Fruit fly (Drosophila melanogaster) whole organism, embryonic: ENCODE results near the gene Secp43.
A peak's percentile ranks its signal among the peaks of the same experiment; 100 is the strongest.

Experiments
- Ada2b ChIP-seq: fragments of 200-800 bp; sonication (Bioruptor generic); IDR thresholded peaks from 2 replicates; pipeline ENCODE4 v1.3.6; 2022; ENCODE audit warnings: missing biosample characterization, missing genetic modification characterization
- CG1024 ChIP-seq: fragments of 200-800 bp; sonication (Bioruptor generic); IDR thresholded peaks from 2 replicates; pipeline ENCODE4 v1.3.6; 2022; ENCODE audit warnings: missing biosample characterization, missing genetic modification characterization
- CG10321 ChIP-seq: fragments of 200-800 bp; sonication (Bioruptor generic); IDR thresholded peaks from 2 replicates; pipeline ENCODE4 v1.3.6; 2022; ENCODE audit warnings: missing biosample characterization, missing genetic modification characterization
- CG10979 ChIP-seq: fragments of 200-800 bp; sonication (Bioruptor generic); optimal IDR thresholded peaks from 2 replicates; lab custom pipeline; 2018; ENCODE audit warnings: missing biosample characterization, mild to moderate bottlenecking, missing genetic modification characterization, moderate library complexity
- CG12104 ChIP-seq: fragments of 200-800 bp; sonication (Bioruptor generic); optimal IDR thresholded peaks from 3 replicates; lab custom pipeline; 2016; ENCODE audit warnings: missing biosample characterization, missing genetic modification characterization
- CG12744 ChIP-seq: fragments of 200-800 bp; sonication (Bioruptor generic); optimal IDR thresholded peaks from 2 replicates; lab custom pipeline; 2016; ENCODE audit warnings: missing biosample characterization, missing genetic modification characterization
- CG16815 ChIP-seq: fragments of 200-800 bp; sonication (Bioruptor generic); optimal IDR thresholded peaks from 3 replicates; lab custom pipeline; 2017; ENCODE audit warnings: missing biosample characterization, mild to moderate bottlenecking, missing genetic modification characterization
- CG17829 ChIP-seq: fragments of 200-800 bp; optimal IDR thresholded peaks from 2 replicates; lab custom pipeline; 2019; ENCODE audit warnings: missing biosample characterization, mild to moderate bottlenecking, missing genetic modification characterization, moderate library complexity
- CG18599 ChIP-seq: fragments of 200-800 bp; sonication (Bioruptor generic); optimal IDR thresholded peaks from 3 replicates; lab custom pipeline; 2017; ENCODE audit warnings: missing biosample characterization, missing genetic modification characterization, mild to moderate bottlenecking, moderate library complexity, missing genetic modification reagents
- CG2120 ChIP-seq: fragments of 200-800 bp; sonication (Bioruptor generic); optimal IDR thresholded peaks from 3 replicates; lab custom pipeline; 2016; ENCODE audit warnings: missing biosample characterization, missing genetic modification characterization
- CG2202 ChIP-seq: fragments of 200-800 bp; sonication (Bioruptor generic); optimal IDR thresholded peaks from 2 replicates; lab custom pipeline; 2018; ENCODE audit warnings: missing biosample characterization, mild to moderate bottlenecking, missing genetic modification characterization
- CG32532 ChIP-seq: fragments of 200-800 bp; sonication (Bioruptor generic); IDR thresholded peaks from 2 replicates; pipeline ENCODE4 v1.3.6; 2022; ENCODE audit warnings: missing biosample characterization, missing genetic modification characterization
- CG3407 ChIP-seq: fragments of 200-800 bp; sonication (Bioruptor generic); optimal IDR thresholded peaks from 2 replicates; lab custom pipeline; 2018; ENCODE audit warnings: missing biosample characterization, mild to moderate bottlenecking, missing genetic modification characterization
- CG4820 ChIP-seq: fragments of 200-800 bp; sonication (Bioruptor generic); optimal IDR thresholded peaks from 3 replicates; lab custom pipeline; 2016; ENCODE audit warnings: missing biosample characterization, missing genetic modification characterization
- CG6683 ChIP-seq: fragments of 200-800 bp; sonication (Bioruptor generic); optimal IDR thresholded peaks from 2 replicates; lab custom pipeline; 2017; ENCODE audit warnings: missing biosample characterization, mild to moderate bottlenecking, missing genetic modification characterization, missing genetic modification reagents
- CG7271 ChIP-seq: fragments of 200-800 bp; sonication (Bioruptor generic); optimal IDR thresholded peaks from 2 replicates; lab custom pipeline; 2018; ENCODE audit warnings: missing biosample characterization, mild to moderate bottlenecking, missing genetic modification characterization, moderate library complexity
- CG7786 ChIP-seq: fragments of 200-800 bp; sonication (Bioruptor generic); optimal IDR thresholded peaks from 2 replicates; lab custom pipeline; 2016; ENCODE audit warnings: missing biosample characterization, missing genetic modification characterization
- CG8359 ChIP-seq: fragments of 200-800 bp; sonication (Bioruptor generic); optimal IDR thresholded peaks from 2 replicates; lab custom pipeline; 2017; ENCODE audit warnings: missing biosample characterization, mild to moderate bottlenecking, missing genetic modification characterization, borderline replicate concordance
- CG9609 ChIP-seq: fragments of 200-800 bp; sonication (Bioruptor generic); optimal IDR thresholded peaks from 3 replicates; lab custom pipeline; 2016; ENCODE audit warnings: missing biosample characterization, missing genetic modification characterization
- Deaf1 ChIP-seq: fragments of 200-800 bp; optimal IDR thresholded peaks from 3 replicates; lab custom pipeline; 2019; ENCODE audit warnings: missing biosample characterization, mild to moderate bottlenecking, missing genetic modification characterization, moderate library complexity
- Dfd ChIP-seq, 2 experiments: fragments of >200 bp; optimal IDR thresholded peaks; 2 replicates each; lab custom pipeline; 2017; ENCODE audit warnings: missing biosample characterization in 2 of 2, missing genetic modification characterization in 2 of 2
- Fer1 ChIP-seq: fragments of 200-800 bp; sonication (Bioruptor generic); optimal IDR thresholded peaks from 2 replicates; lab custom pipeline; 2017; ENCODE audit warnings: missing biosample characterization, mild to moderate bottlenecking, missing genetic modification characterization
- GATAe ChIP-seq: fragments of 200-800 bp; sonication (Bioruptor generic); conservative IDR thresholded peaks from 2 replicates; pipeline ENCODE4 v1.3.6; 2022; ENCODE audit warnings: missing biosample characterization, missing genetic modification characterization
- Gug ChIP-seq: fragments of 200-800 bp; sonication (Bioruptor generic); IDR thresholded peaks from 4 replicates; pipeline ENCODE4 v1.3.6; 2022; ENCODE audit warnings: missing biosample characterization, missing genetic modification characterization
- H2.0 ChIP-seq: fragments of 200-800 bp; sonication (Bioruptor generic); IDR thresholded peaks from 2 replicates; pipeline ENCODE4 v1.3.6; 2022; ENCODE audit warnings: missing biosample characterization, missing genetic modification characterization
- Lhr ChIP-seq: fragments of 200-800 bp; sonication (Bioruptor generic); optimal IDR thresholded peaks from 3 replicates; lab custom pipeline; 2017; ENCODE audit warnings: mild to moderate bottlenecking, missing biosample characterization, missing genetic modification reagents, missing genetic modification characterization
- Mes4 ChIP-seq: fragments of 200-800 bp; sonication (Bioruptor generic); optimal IDR thresholded peaks from 2 replicates; lab custom pipeline; 2016; ENCODE audit warnings: missing biosample characterization, missing genetic modification characterization
- NC2α ChIP-seq: fragments of 200-800 bp; sonication (Bioruptor generic); optimal IDR thresholded peaks from 2 replicates; lab custom pipeline; 2016; ENCODE audit warnings: missing biosample characterization, missing genetic modification characterization
- Taf1 ChIP-seq: fragments of 200-800 bp; sonication (Bioruptor generic); IDR thresholded peaks from 2 replicates; pipeline ENCODE4 v1.3.6; 2022; ENCODE audit warnings: missing biosample characterization, missing genetic modification characterization
- al ChIP-seq: fragments of 200-800 bp; sonication (Bioruptor generic); IDR thresholded peaks from 2 replicates; pipeline ENCODE4 v1.3.6; 2022; ENCODE audit warnings: missing biosample characterization, missing genetic modification characterization
- bab2 ChIP-seq: fragments of 200-800 bp; sonication (Bioruptor generic); optimal IDR thresholded peaks from 2 replicates; lab custom pipeline; 2016; ENCODE audit warnings: missing biosample characterization, missing genetic modification characterization
- cato ChIP-seq: fragments of 200-800 bp; sonication (Bioruptor generic); optimal IDR thresholded peaks from 2 replicates; lab custom pipeline; 2016; ENCODE audit warnings: missing biosample characterization, missing genetic modification characterization, borderline replicate concordance
- caup ChIP-seq: fragments of 200-800 bp; sonication (Bioruptor generic); optimal IDR thresholded peaks from 3 replicates; lab custom pipeline; 2017; ENCODE audit warnings: missing biosample characterization, mild to moderate bottlenecking, missing genetic modification characterization, moderate library complexity; ENCODE audit not compliant: severe bottlenecking
- croc ChIP-seq: fragments of 200-800 bp; sonication (Bioruptor generic); conservative IDR thresholded peaks from 3 replicates; pipeline ENCODE4 v1.3.6; 2022; ENCODE audit warnings: missing biosample characterization, missing genetic modification characterization
- ems ChIP-seq: fragments of 200-800 bp; sonication (Bioruptor generic); optimal IDR thresholded peaks from 3 replicates; lab custom pipeline; 2016; ENCODE audit warnings: missing biosample characterization, missing genetic modification characterization
- esg ChIP-seq: fragments of 200-800 bp; sonication (Bioruptor generic); conservative IDR thresholded peaks from 2 replicates; pipeline ENCODE4 v1.3.6; 2022; ENCODE audit warnings: missing biosample characterization, missing genetic modification characterization
- gce ChIP-seq: fragments of 200-800 bp; sonication (Bioruptor generic); IDR thresholded peaks from 3 replicates; pipeline ENCODE4 v1.3.6; 2022; ENCODE audit warnings: missing biosample characterization, missing genetic modification characterization
- gsb ChIP-seq: fragments of 200-800 bp; sonication (Bioruptor generic); IDR thresholded peaks from 2 replicates; pipeline ENCODE4 v1.3.6; 2022; ENCODE audit warnings: missing biosample characterization, missing genetic modification characterization
- h ChIP-seq: fragments of >200 bp; optimal IDR thresholded peaks from 2 replicates; lab custom pipeline; 2017
- ham ChIP-seq: fragments of 200-800 bp; sonication (Bioruptor generic); IDR thresholded peaks from 2 replicates; pipeline ENCODE4 v1.3.6; 2022; ENCODE audit warnings: missing biosample characterization, missing genetic modification characterization
- ken ChIP-seq: fragments of 200-800 bp; sonication (Bioruptor generic); IDR thresholded peaks from 3 replicates; pipeline ENCODE4 v1.3.6; 2022; ENCODE audit warnings: missing biosample characterization, missing genetic modification characterization
- repo ChIP-seq: fragments of 200-800 bp; sonication (Bioruptor generic); optimal IDR thresholded peaks from 2 replicates; lab custom pipeline; 2016; ENCODE audit warnings: missing biosample characterization, missing genetic modification characterization
- seq ChIP-seq: fragments of 200-800 bp; sonication (Bioruptor generic); IDR thresholded peaks from 2 replicates; pipeline ENCODE4 v1.3.6; 2022; ENCODE audit warnings: missing biosample characterization, missing genetic modification characterization
- so ChIP-seq: fragments of 200-800 bp; sonication (Bioruptor generic); IDR thresholded peaks from 3 replicates; pipeline ENCODE4 v1.3.6; 2022; ENCODE audit warnings: missing biosample characterization, missing genetic modification characterization
- ssp ChIP-seq: fragments of 200-800 bp; sonication (Bioruptor generic); IDR thresholded peaks from 2 replicates; pipeline ENCODE4 v1.3.6; 2022; ENCODE audit warnings: missing biosample characterization, missing genetic modification characterization
- stc ChIP-seq: fragments of 200-800 bp; sonication (Bioruptor generic); IDR thresholded peaks from 2 replicates; pipeline ENCODE4 v1.3.6; 2022; ENCODE audit warnings: missing biosample characterization, missing genetic modification characterization
- unpg ChIP-seq: fragments of 200-800 bp; sonication (Bioruptor generic); optimal IDR thresholded peaks from 3 replicates; lab custom pipeline; 2018; ENCODE audit warnings: missing biosample characterization, mild to moderate bottlenecking, missing genetic modification characterization, moderate library complexity
- yki ChIP-seq: fragments of >200 bp; optimal IDR thresholded peaks from 3 replicates; lab custom pipeline; 2018
- zfh1 ChIP-seq: fragments of 200-800 bp; sonication (Bioruptor generic); IDR thresholded peaks from 3 replicates; pipeline ENCODE4 v1.3.6; 2022; ENCODE audit warnings: missing biosample characterization, missing genetic modification characterization

Secp43 gene

dm6 chr2L:4440881-4441737 lies 13.1 kb downstream of the Secp43 start, which contains the start of gene CG15431 (continued):
- TF ChIP-seq bab2, result peak; percentile 33
- 0 out of 2 replicates have a peak, but pooled peaks have one; percentile 20 for TF ChIP-seq ssp (GFP tag; lab: Robert Waterston, UW)
- TF ChIP-seq NC2α (GFP tag; lab: Kevin White, UChicago), result no peak
- TF ChIP-seq CG10979 (tag; lab: Kevin White, UChicago), result peak; percentile 28
- peak; percentile 29; the same call in 1 of the 2 replicates for TF ChIP-seq gsb (GFP tag; lab: Robert Waterston, UW)
- TF ChIP-seq so, result 0 out of 3 replicates have a peak, but pooled peaks have one; percentile 22
- peak; percentile 67 for TF ChIP-seq Fer1
- TF ChIP-seq CG16815 (GFP tag; lab: Kevin White, UChicago), result no peak
- peak; percentile 85 for TF ChIP-seq CG18599
- TF ChIP-seq cato (GFP tag; lab: Kevin White, UChicago), result no peak
- no peak for TF ChIP-seq CG7271 (tag; lab: Kevin White, UChicago)
- peak; percentile 66 for TF ChIP-seq unpg (GFP tag; lab: Kevin White, UChicago)
- TF ChIP-seq yki (lab: Kevin White, UChicago), result no peak
- TF ChIP-seq CG4820, result peak; percentile 25
- TF ChIP-seq zfh1 (GFP tag; lab: Robert Waterston, UW), result peak; percentile 40; the same call in 1 of the 3 replicates
- TF ChIP-seq H2.0 (GFP tag; lab: Robert Waterston, UW), result peak; percentile 57
- 0 out of 2 replicates have a peak, but pooled peaks have one; percentile 37 for TF ChIP-seq al (GFP tag; lab: Robert Waterston, UW)
- peak; percentile 20 for TF ChIP-seq ems (GFP tag; lab: Kevin White, UChicago)
- peak; percentile 33; the same call in 1 of the 4 replicates for TF ChIP-seq Gug (GFP tag; lab: Robert Waterston, UW)
- peak; percentile 37 for TF ChIP-seq CG6683 (GFP tag; lab: Kevin White, UChicago)
- TF ChIP-seq h (lab: Kevin White, UChicago), result no peak
- TF ChIP-seq Deaf1 (tag; lab: Kevin White, UChicago), result peak; percentile 55
- TF ChIP-seq repo (GFP tag; lab: Kevin White, UChicago), result no peak
- TF ChIP-seq CG10321 (GFP tag; lab: Robert Waterston, UW), result 0 out of 2 replicates have a peak, but pooled peaks have one; percentile 41
- peak; percentile 70 for TF ChIP-seq caup (GFP tag; lab: Kevin White, UChicago)
- no peak for TF ChIP-seq Lhr (GFP tag; lab: Kevin White, UChicago)
- peak; percentile 55; the same call in 1 of the 2 replicates for TF ChIP-seq Ada2b
- TF ChIP-seq CG8359, result no peak
- TF ChIP-seq seq (GFP tag; lab: Robert Waterston, UW), result peak; percentile 53; the same call in 1 of the 2 replicates
- TF ChIP-seq esg (GFP tag; lab: Robert Waterston, UW), result peak; percentile 44
- TF ChIP-seq gce, result no peak
- no peak for TF ChIP-seq Dfd (GFP tag; optimal IDR thresholded peaks at IDR 0.05; lab: Kevin White, UChicago)
- peak; percentile 46; the same call in 1 of the 2 replicates for TF ChIP-seq Taf1
- TF ChIP-seq CG12104 (GFP tag; lab: Kevin White, UChicago), result peak; percentile 29
- peak; percentile 25 for TF ChIP-seq CG12744 (GFP tag; lab: Kevin White, UChicago)
- no peak for TF ChIP-seq CG17829 (tag; lab: Kevin White, UChicago)
- TF ChIP-seq CG1024 (GFP tag; lab: Robert Waterston, UW), result 0 out of 2 replicates have a peak, but pooled peaks have one; percentile 40
- peak; percentile 31; the same call in 1 of the 2 replicates for TF ChIP-seq stc (GFP tag; lab: Robert Waterston, UW)
- TF ChIP-seq CG7786 (GFP tag; lab: Kevin White, UChicago), result peak; percentile 13
- no peak for TF ChIP-seq GATAe (GFP tag; lab: Robert Waterston, UW)
- TF ChIP-seq ken (GFP tag; lab: Robert Waterston, UW), result 0 out of 3 replicates have a peak, but pooled peaks have one; percentile 42
- TF ChIP-seq CG9609 (GFP tag; lab: Kevin White, UChicago), result no peak
- peak; percentile 75 for TF ChIP-seq CG2120 (GFP tag; lab: Kevin White, UChicago)
- TF ChIP-seq CG32532 (GFP tag; lab: Robert Waterston, UW), result peak; percentile 76
- no peak for TF ChIP-seq CG3407 (GFP tag; lab: Kevin White, UChicago)
- TF ChIP-seq CG2202 (tag; lab: Kevin White, UChicago), result no peak
- TF ChIP-seq croc (GFP tag; lab: Robert Waterston, UW), result peak; percentile 23; the same call in 1 of the 3 replicates
- no peak for TF ChIP-seq ham (GFP tag; lab: Robert Waterston, UW)
- TF ChIP-seq Mes4, result no peak
